Worm (Caenorhabditis elegans): ENCODE measurements around the gene T27C5.12.

DNA sequence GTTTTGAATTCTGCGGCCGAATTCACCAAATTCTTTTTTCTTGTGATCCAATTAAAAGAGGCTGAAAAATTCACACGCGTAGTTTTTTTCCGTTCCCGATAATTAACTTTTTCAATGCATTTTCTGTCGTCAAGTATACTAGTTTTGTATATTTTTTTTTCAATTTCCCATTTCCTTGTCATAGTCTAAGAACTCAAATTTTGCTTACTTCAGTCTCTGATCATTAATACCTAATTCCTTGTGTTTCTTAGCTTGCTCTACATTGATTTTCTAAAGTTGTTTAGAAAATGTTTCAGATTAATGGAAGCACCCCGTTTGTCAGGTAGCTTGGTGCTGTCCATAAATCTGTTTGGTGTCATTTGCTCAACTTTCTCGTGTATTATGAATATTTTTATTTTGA is 15.9 kb downstream of the T27C5.12 start, which contains the start of gene srbc-27:
- TF ChIP-seq flt-1 (GFP tag; IDR thresholded peaks at IDR 0.05), result no peak
- TF ChIP-seq ama-1 (optimal IDR thresholded peaks at IDR 0.05), result no peak
- TF ChIP-seq scrt-1 (GFP tag; IDR thresholded peaks at IDR 0.05), result no peak
- TF ChIP-seq aly-1 (tag; optimal IDR thresholded peaks at IDR 0.05), result no peak
- TF ChIP-seq ceh-13 (GFP tag; optimal IDR thresholded peaks at IDR 0.05), result no peak
